Worm (Caenorhabditis elegans) whole organism, young adult: ENCODE results near the gene ceh-10.
A peak's percentile ranks its signal among the peaks of the same experiment; 100 is the strongest.

ENCODE experiments used
- B0261.1 ChIP-seq: sonication (generic microtip); optimal IDR thresholded peaks from 2 replicates; lab custom pipeline; 2016; ENCODE audit warnings: mild to moderate bottlenecking, missing genetic modification characterization, moderate library complexity, missing compliant biosample characterization
- B0336.3 ChIP-seq: fragments of 200-800 bp; sonication (Bioruptor generic); IDR thresholded peaks from 2 replicates; pipeline ENCODE4 v1.3.6; 2022; ENCODE audit warnings: missing genetic modification characterization, missing compliant biosample characterization
- C17E4.6 ChIP-seq: fragments of 200-800 bp; sonication (Bioruptor generic); IDR thresholded peaks from 2 replicates; pipeline ENCODE4 v1.3.6; 2022; ENCODE audit warnings: missing genetic modification reagents, missing genetic modification characterization, missing compliant biosample characterization
- F33H1.4 ChIP-seq: fragments of 200-800 bp; sonication (Bioruptor generic); IDR thresholded peaks from 2 replicates; pipeline ENCODE4 v1.3.6; 2022; ENCODE audit warnings: missing genetic modification reagents, missing genetic modification characterization, missing compliant biosample characterization
- F37B4.10 ChIP-seq: fragments of 200-800 bp; sonication (Bioruptor generic); IDR thresholded peaks from 2 replicates; pipeline ENCODE4 v1.3.6; 2022; ENCODE audit warnings: missing genetic modification characterization, missing compliant biosample characterization
- F52B5.7 ChIP-seq: sonication (generic microtip); optimal IDR thresholded peaks from 2 replicates; lab custom pipeline; 2016; ENCODE audit warnings: mild to moderate bottlenecking, missing genetic modification characterization, missing compliant biosample characterization
- F55B11.4 ChIP-seq: sonication (generic microtip); optimal IDR thresholded peaks from 2 replicates; lab custom pipeline; 2016; ENCODE audit warnings: missing compliant biosample characterization, missing genetic modification characterization, borderline replicate concordance; ENCODE audit not compliant: insufficient read depth
- K11D2.4 ChIP-seq: fragments of 200-800 bp; sonication (Bioruptor generic); IDR thresholded peaks from 2 replicates; pipeline ENCODE4 v1.3.6; 2022; ENCODE audit warnings: missing genetic modification reagents, missing genetic modification characterization, missing compliant biosample characterization
- T26A5.8 ChIP-seq: sonication (generic microtip); optimal IDR thresholded peaks from 2 replicates; lab custom pipeline; 2016; ENCODE audit warnings: missing genetic modification characterization, missing compliant biosample characterization
- Y56A3A.18 ChIP-seq: fragments of 200-800 bp; sonication (Bioruptor generic); IDR thresholded peaks from 2 replicates; pipeline ENCODE4 v1.3.6; 2022; ENCODE audit warnings: missing genetic modification reagents, missing genetic modification characterization, missing compliant biosample characterization
- Y67H2A.10 ChIP-seq: fragments of 200-800 bp; sonication (Bioruptor generic); conservative IDR thresholded peaks from 2 replicates; pipeline ENCODE4 v1.3.6; 2022; ENCODE audit warnings: missing genetic modification reagents, missing genetic modification characterization, missing compliant biosample characterization
- Y79H2A.3 ChIP-seq: fragments of 200-800 bp; sonication (Bioruptor generic); conservative IDR thresholded peaks from 2 replicates; pipeline ENCODE4 v1.3.6; 2022; ENCODE audit warnings: missing genetic modification reagents, missing genetic modification characterization, missing compliant biosample characterization
- ZK185.1 ChIP-seq: sonication (generic microtip); optimal IDR thresholded peaks from 2 replicates; lab custom pipeline; 2016; ENCODE audit warnings: mild to moderate bottlenecking, missing genetic modification characterization, missing compliant biosample characterization; ENCODE audit not compliant: poor library complexity, severe bottlenecking
- atf-7 ChIP-seq: sonication (generic microtip); optimal IDR thresholded peaks from 2 replicates; lab custom pipeline; 2017; ENCODE audit warnings: mild to moderate bottlenecking, missing genetic modification characterization, missing compliant biosample characterization
- attf-5 ChIP-seq: fragments of 200-800 bp; sonication (Bioruptor generic); optimal IDR thresholded peaks from 2 replicates; lab custom pipeline; 2018; ENCODE audit warnings: mild to moderate bottlenecking, missing genetic modification characterization, missing compliant biosample characterization
- bed-2 ChIP-seq: fragments of 200-800 bp; sonication (Bioruptor generic); IDR thresholded peaks from 2 replicates; pipeline ENCODE4 v1.3.6; 2022; ENCODE audit warnings: missing genetic modification reagents, missing genetic modification characterization, missing compliant biosample characterization
- cebp-1 ChIP-seq, 2 experiments: fragments of 200-800 bp in 1 of 2; sonication (Bioruptor generic) in 1 of 2; sonication (generic microtip) in 1 of 2; IDR thresholded peaks in 1 of 2; optimal IDR thresholded peaks in 1 of 2; 2 replicates each; pipeline versions ENCODE4 v1.3.6 to Lab custom; 2017 to 2022; ENCODE audit warnings: missing compliant biosample characterization in 2 of 2, missing genetic modification characterization in 2 of 2, mild to moderate bottlenecking in 1 of 2, missing genetic modification reagents in 1 of 2, moderate library complexity in 1 of 2
- cebp-2 ChIP-seq: fragments of 200-800 bp; sonication (Bioruptor generic); IDR thresholded peaks from 2 replicates; pipeline ENCODE4 v1.3.6; 2022; ENCODE audit warnings: missing genetic modification characterization, missing compliant biosample characterization
- ceh-27 ChIP-seq: fragments of 200-800 bp; sonication (Bioruptor generic); optimal IDR thresholded peaks from 2 replicates; lab custom pipeline; 2018; ENCODE audit warnings: mild to moderate bottlenecking, missing genetic modification characterization, moderate library complexity, missing compliant biosample characterization
- dpl-1 ChIP-seq: fragments of 150-350 bp; optimal IDR thresholded peaks from 2 replicates; lab custom pipeline; 2014; ENCODE audit warnings: missing biosample characterization, missing genetic modification reagents, missing genetic modification characterization
- egl-44 ChIP-seq: fragments of 200-800 bp; sonication (Bioruptor generic); IDR thresholded peaks from 2 replicates; pipeline ENCODE4 v1.3.6; 2022; ENCODE audit warnings: missing genetic modification reagents, missing genetic modification characterization, missing compliant biosample characterization
- ekl-4 ChIP-seq: fragments of 200-800 bp; sonication (Bioruptor generic); IDR thresholded peaks from 2 replicates; pipeline ENCODE4 v1.3.6; 2022; ENCODE audit warnings: missing genetic modification reagents, missing genetic modification characterization, missing compliant biosample characterization
- gei-17 ChIP-seq: fragments of 200-800 bp; sonication (Bioruptor generic); optimal IDR thresholded peaks from 2 replicates; lab custom pipeline; 2018; ENCODE audit warnings: mild to moderate bottlenecking, missing genetic modification characterization, missing compliant biosample characterization
- hlh-12 ChIP-seq: sonication (generic microtip); optimal IDR thresholded peaks from 2 replicates; lab custom pipeline; 2016; ENCODE audit warnings: missing genetic modification characterization, missing compliant biosample characterization
- hmg-1.2 ChIP-seq: fragments of 200-800 bp; sonication (Bioruptor generic); IDR thresholded peaks from 2 replicates; pipeline ENCODE4 v1.3.6; 2022; ENCODE audit warnings: missing genetic modification reagents, missing genetic modification characterization, missing compliant biosample characterization
- lag-1 ChIP-seq: fragments of 200-800 bp; sonication (Bioruptor generic); IDR thresholded peaks from 2 replicates; pipeline ENCODE4 v1.3.6; 2022; ENCODE audit warnings: missing genetic modification reagents, missing genetic modification characterization, missing compliant biosample characterization
- lin-35 ChIP-seq, 3 experiments: fragments of 150-350 bp in 2 of 3; sonication (generic microtip) in 1 of 3; optimal IDR thresholded peaks; 2 replicates each; lab custom pipeline; 2014 to 2018; ENCODE audit warnings: missing biosample characterization in 3 of 3, missing genetic modification characterization in 3 of 3, missing genetic modification reagents in 3 of 3
- lir-1 ChIP-seq: fragments of 200-800 bp; sonication (Bioruptor generic); conservative IDR thresholded peaks from 2 replicates; pipeline ENCODE4 v1.3.6; 2022; ENCODE audit warnings: missing genetic modification reagents, missing genetic modification characterization, missing compliant biosample characterization
- lsl-1 ChIP-seq: fragments of 200-800 bp; sonication (Bioruptor generic); optimal IDR thresholded peaks from 2 replicates; lab custom pipeline; 2018; ENCODE audit warnings: mild to moderate bottlenecking, missing genetic modification characterization, moderate library complexity, missing compliant biosample characterization
- lsy-27 ChIP-seq: sonication (generic microtip); optimal IDR thresholded peaks from 2 replicates; lab custom pipeline; 2017; ENCODE audit warnings: missing genetic modification characterization, mild to moderate bottlenecking, missing compliant biosample characterization, antibody characterized with exemption, missing genotype, borderline replicate concordance; ENCODE audit not compliant: insufficient read depth
- madf-3 ChIP-seq: fragments of 200-800 bp; sonication (Bioruptor generic); IDR thresholded peaks from 2 replicates; pipeline ENCODE4 v1.3.6; 2022; ENCODE audit warnings: missing genetic modification reagents, missing genetic modification characterization, missing compliant biosample characterization
- madf-6 ChIP-seq: fragments of 200-800 bp; sonication (Bioruptor generic); IDR thresholded peaks from 2 replicates; pipeline ENCODE4 v1.3.6; 2022; ENCODE audit warnings: missing genetic modification reagents, missing genetic modification characterization, missing compliant biosample characterization
- madf-8 ChIP-seq: fragments of 200-800 bp; sonication (Bioruptor generic); conservative IDR thresholded peaks from 2 replicates; pipeline ENCODE4 v1.3.6; 2022; ENCODE audit warnings: missing genetic modification reagents, missing genetic modification characterization, missing compliant biosample characterization
- mel-28 ChIP-seq: sonication (generic microtip); optimal IDR thresholded peaks from 2 replicates; lab custom pipeline; 2016; ENCODE audit warnings: borderline replicate concordance, mild to moderate bottlenecking, missing genetic modification characterization, missing compliant biosample characterization
- mes-4 ChIP-seq: sonication (generic microtip); optimal IDR thresholded peaks from 2 replicates; lab custom pipeline; 2016; ENCODE audit warnings: missing genotype, missing genetic modification characterization, missing compliant biosample characterization
- nfya-2 ChIP-seq: fragments of 200-800 bp; sonication (Bioruptor generic); IDR thresholded peaks from 2 replicates; pipeline ENCODE4 v1.3.6; 2022; ENCODE audit warnings: missing genetic modification reagents, missing genetic modification characterization, missing compliant biosample characterization
- nhr-120 ChIP-seq: fragments of 200-800 bp; sonication (Bioruptor generic); IDR thresholded peaks from 2 replicates; pipeline ENCODE4 v1.3.6; 2022; ENCODE audit warnings: missing genetic modification characterization, missing compliant biosample characterization
- pbrm-1 ChIP-seq: fragments of 200-800 bp; sonication (Bioruptor generic); IDR thresholded peaks from 2 replicates; pipeline ENCODE4 v1.3.6; 2022; ENCODE audit warnings: missing genetic modification reagents, missing genetic modification characterization, missing compliant biosample characterization
- pha-4 ChIP-seq: fragments of 150-350 bp; sonication (generic microtip); optimal IDR thresholded peaks from 2 replicates; lab custom pipeline; 2014; ENCODE audit warnings: missing biosample characterization, missing genetic modification reagents, missing genetic modification characterization
- sea-2 ChIP-seq: fragments of 200-800 bp; sonication (Bioruptor generic); IDR thresholded peaks from 2 replicates; pipeline ENCODE4 v1.3.6; 2022; ENCODE audit warnings: missing genetic modification characterization, missing compliant biosample characterization
- snpc-1.3 ChIP-seq: sonication (generic microtip); optimal IDR thresholded peaks from 2 replicates; lab custom pipeline; 2017; ENCODE audit warnings: missing genetic modification characterization, mild to moderate bottlenecking, missing compliant biosample characterization, antibody characterized with exemption, moderate library complexity, missing genotype, missing genetic modification reagents; ENCODE audit not compliant: insufficient read depth
- tbp1 ChIP-seq: fragments of 200-800 bp; sonication (Bioruptor generic); optimal IDR thresholded peaks from 2 replicates; lab custom pipeline; 2018; ENCODE audit warnings: mild to moderate bottlenecking, missing genetic modification characterization, missing compliant biosample characterization
- xnd-1 ChIP-seq: sonication (generic microtip); optimal IDR thresholded peaks from 2 replicates; lab custom pipeline; 2016; ENCODE audit warnings: missing genotype, missing genetic modification reagents, missing genetic modification characterization, missing compliant biosample characterization
- zfh-2 ChIP-seq: fragments of 200-800 bp; sonication (Bioruptor generic); conservative IDR thresholded peaks from 2 replicates; pipeline ENCODE4 v1.3.6; 2022; ENCODE audit warnings: missing genetic modification reagents, missing genetic modification characterization, missing compliant biosample characterization
- ztf-25 ChIP-seq: fragments of 200-800 bp; sonication (Bioruptor generic); IDR thresholded peaks from 2 replicates; pipeline ENCODE4 v1.3.6; 2022; ENCODE audit warnings: missing genetic modification reagents, missing genetic modification characterization, missing compliant biosample characterization

The ceh-10 gene

DNA sequence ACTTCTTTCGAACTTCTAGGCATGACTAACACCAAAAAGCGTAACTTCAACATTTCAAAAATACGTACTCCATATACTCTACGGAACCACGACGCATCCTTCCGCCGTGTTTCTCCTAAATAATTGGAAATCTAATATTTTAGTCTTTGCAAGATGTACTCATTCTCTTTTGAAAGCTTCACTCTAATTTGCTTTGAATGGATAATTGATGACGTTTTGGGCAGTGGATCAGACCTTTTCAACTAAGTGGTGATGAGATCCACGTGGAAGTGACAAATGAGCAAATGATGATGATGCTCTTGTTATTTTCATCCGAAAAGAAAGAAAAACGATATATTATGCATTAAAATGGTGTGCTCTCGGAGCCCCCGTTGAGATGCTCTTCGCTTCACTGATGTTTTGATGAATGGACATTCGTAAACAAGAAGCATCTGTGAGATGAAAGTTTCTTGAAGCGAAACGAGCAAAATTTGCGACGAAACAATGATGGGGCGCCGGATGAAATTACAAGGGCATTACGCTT is 25.7 kb downstream of the ceh-10 start:
- TF ChIP-seq Y79H2A.3 (GFP tag; lab: Robert Waterston, UW): no peak
- no peak for TF ChIP-seq tbp1
- no peak for TF ChIP-seq gei-17 (GFP tag; lab: Kevin White, UChicago)
- no peak for TF ChIP-seq dpl-1
- TF ChIP-seq lag-1 (GFP tag; lab: Robert Waterston, UW): no peak
- no peak for TF ChIP-seq mel-28
- no peak for TF ChIP-seq nhr-120 (GFP tag; lab: Robert Waterston, UW)
- TF ChIP-seq F55B11.4: no peak
- no peak for TF ChIP-seq K11D2.4 (GFP tag; lab: Robert Waterston, UW)
- TF ChIP-seq nfya-2: no peak

ce11 chrIII:5826895-5827437 is 28.1 kb downstream of the ceh-10 start:
- TF ChIP-seq sea-2 (GFP tag; lab: Robert Waterston, UW) (no peak), C17E4.6 (GFP tag; lab: Robert Waterston, UW) (no peak), attf-5 (GFP tag; lab: Kevin White, UChicago) (no peak), F37B4.10 (GFP tag; lab: Robert Waterston, UW) (0 out of 2 replicates have a peak, but pooled peaks have one; percentile 30), F52B5.7 (tag; lab: Kevin White, UChicago) (no peak), zfh-2 (GFP tag; lab: Robert Waterston, UW) (0 out of 2 replicates have a peak, but pooled peaks have one; percentile 40), madf-8 (GFP tag; lab: Robert Waterston, UW) (no peak), dpl-1 (no peak), atf-7 (tag; lab: Kevin White, UChicago) (no peak), T26A5.8 (tag; lab: Kevin White, UChicago) (no peak), pha-4 (tag; lab: Kevin White, UChicago) (no peak)

DNA sequence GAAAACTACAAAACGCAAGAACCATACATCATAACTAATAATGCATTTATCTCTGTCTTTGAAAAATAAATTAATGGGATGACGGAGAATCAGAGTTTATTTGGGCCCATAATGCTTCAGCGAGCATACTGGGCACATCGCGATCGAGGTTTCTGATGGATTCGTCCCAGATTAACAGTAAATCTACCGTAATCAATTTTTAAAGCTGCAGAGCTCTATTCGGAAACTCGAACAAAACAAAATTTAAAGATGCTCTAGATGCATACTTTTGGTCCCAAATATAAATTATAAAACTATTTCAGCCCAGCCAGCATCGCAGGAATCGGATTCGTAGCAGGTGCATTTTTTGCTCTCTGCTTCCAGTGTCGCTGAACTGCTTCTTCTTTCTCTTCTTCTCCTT is 29.2 kb downstream of the ceh-10 start:
- TF ChIP-seq hlh-12 (no peak), lsl-1 (GFP tag; lab: Kevin White, UChicago) (no peak), tbp1 (no peak), B0261.1 (tag; lab: Kevin White, UChicago) (no peak), snpc-1.3 (tag; lab: Kevin White, UChicago) (no peak), B0336.3 (GFP tag; lab: Robert Waterston, UW) (peak; percentile 52; the same call in 1 of the 2 replicates), hmg-1.2 (no peak), madf-3 (GFP tag; lab: Robert Waterston, UW) (peak; percentile 76), ztf-25 (no peak), F33H1.4 (GFP tag; lab: Robert Waterston, UW) (no peak), Y56A3A.18 (GFP tag; lab: Robert Waterston, UW) (no peak), lir-1 (GFP tag; lab: Robert Waterston, UW) (0 out of 2 replicates have a peak, but pooled peaks have one; percentile 5), pbrm-1 (GFP tag; lab: Robert Waterston, UW) (no peak), ceh-27 (GFP tag; lab: Kevin White, UChicago) (no peak), ekl-4 (no peak), cebp-2 (GFP tag; lab: Robert Waterston, UW) (no peak), lsy-27 (no peak), lin-35 (GFP tag; optimal IDR thresholded peaks at IDR 0.05; lab: Kevin White, UChicago) (no peak), cebp-1 (GFP tag; IDR thresholded peaks at IDR 0.05; lab: Robert Waterston, UW) (no peak), cebp-1 (tag; optimal IDR thresholded peaks at IDR 0.05; lab: Kevin White, UChicago) (peak; percentile 8), Y67H2A.10 (peak; percentile 43; the same call in 1 of the 2 replicates), ZK185.1 (peak; percentile 0), mes-4 (tag; lab: Kevin White, UChicago) (no peak), bed-2 (GFP tag; lab: Robert Waterston, UW) (no peak), xnd-1 (tag; lab: Kevin White, UChicago) (no peak), egl-44 (GFP tag; lab: Robert Waterston, UW) (0 out of 2 replicates have a peak, but pooled peaks have one; percentile 12), madf-6 (0 out of 2 replicates have a peak, but pooled peaks have one; percentile 6)
